Fruit fly (Drosophila melanogaster) whole organism, embryonic: Measurements from ENCODE around the gene foi.

Experiments used
- C15 ChIP-seq: fragments of 200-800 bp; sonication (Bioruptor generic); IDR thresholded peaks from 3 replicates; pipeline ENCODE4 v1.3.6; 2022; ENCODE audit warnings: missing biosample characterization, missing genetic modification characterization
- CG10147 ChIP-seq: fragments of 200-800 bp; sonication (Bioruptor generic); optimal IDR thresholded peaks from 2 replicates; lab custom pipeline; 2019; ENCODE audit warnings: missing biosample characterization, mild to moderate bottlenecking, missing genetic modification characterization, moderate library complexity
- CG10209 ChIP-seq: fragments of 200-800 bp; sonication (Bioruptor generic); optimal IDR thresholded peaks from 3 replicates; lab custom pipeline; 2017; ENCODE audit warnings: missing biosample characterization, mild to moderate bottlenecking, missing genetic modification characterization, missing genetic modification reagents
- CG11456 ChIP-seq: fragments of 200-800 bp; sonication (Bioruptor generic); IDR thresholded peaks from 3 replicates; pipeline ENCODE4 v1.3.6; 2022; ENCODE audit warnings: missing biosample characterization, missing genetic modification characterization
- CG12155 ChIP-seq: fragments of 200-800 bp; sonication (Bioruptor generic); optimal IDR thresholded peaks from 3 replicates; lab custom pipeline; 2016; ENCODE audit warnings: missing biosample characterization, missing genetic modification characterization
- CG13296 ChIP-seq: fragments of 200-800 bp; sonication (Bioruptor generic); optimal IDR thresholded peaks from 3 replicates; lab custom pipeline; 2018; ENCODE audit warnings: missing biosample characterization, mild to moderate bottlenecking, missing genetic modification characterization
- CG14667 ChIP-seq: fragments of 200-800 bp; sonication (Bioruptor generic); IDR thresholded peaks from 2 replicates; pipeline ENCODE4 v1.3.6; 2022; ENCODE audit warnings: missing biosample characterization, missing genetic modification characterization
- CG1647 ChIP-seq: fragments of 200-800 bp; sonication (Bioruptor generic); optimal IDR thresholded peaks from 3 replicates; lab custom pipeline; 2016; ENCODE audit warnings: missing biosample characterization, missing genetic modification characterization
- CG16779 ChIP-seq: fragments of 200-800 bp; sonication (Bioruptor generic); IDR thresholded peaks from 2 replicates; pipeline ENCODE4 v1.3.6; 2022; ENCODE audit warnings: missing biosample characterization, missing genetic modification characterization
- CG16863 ChIP-seq: fragments of 200-800 bp; sonication (Bioruptor generic); optimal IDR thresholded peaks from 3 replicates; lab custom pipeline; 2016; ENCODE audit warnings: missing biosample characterization, missing genetic modification characterization
- CG17328 ChIP-seq: fragments of 200-800 bp; sonication (Bioruptor generic); IDR thresholded peaks from 2 replicates; pipeline ENCODE4 v1.3.6; 2022; ENCODE audit warnings: missing biosample characterization, missing genetic modification characterization
- CG17912 ChIP-seq: fragments of 200-800 bp; sonication (Bioruptor generic); optimal IDR thresholded peaks from 2 replicates; lab custom pipeline; 2018; ENCODE audit warnings: missing biosample characterization, mild to moderate bottlenecking, missing genetic modification characterization
- CG18619 ChIP-seq: fragments of 200-800 bp; sonication (Bioruptor generic); optimal IDR thresholded peaks from 3 replicates; lab custom pipeline; 2017; ENCODE audit warnings: missing biosample characterization, mild to moderate bottlenecking, missing genetic modification characterization
- CG2199 ChIP-seq: fragments of 200-800 bp; sonication (Bioruptor generic); IDR thresholded peaks from 3 replicates; pipeline ENCODE4 v1.3.6; 2022; ENCODE audit warnings: missing biosample characterization, missing genetic modification characterization
- CG2875 ChIP-seq: fragments of 200-800 bp; sonication (Bioruptor generic); optimal IDR thresholded peaks from 2 replicates; lab custom pipeline; 2017; ENCODE audit warnings: missing biosample characterization, mild to moderate bottlenecking, missing genetic modification characterization, missing genetic modification reagents
- CG2889 ChIP-seq: fragments of 200-800 bp; sonication (Bioruptor generic); IDR thresholded peaks from 3 replicates; pipeline ENCODE4 v1.3.6; 2022; ENCODE audit warnings: missing biosample characterization, missing genetic modification characterization
- CG30403 ChIP-seq: fragments of 200-800 bp; sonication (Bioruptor generic); optimal IDR thresholded peaks from 3 replicates; lab custom pipeline; 2016; ENCODE audit warnings: missing biosample characterization, missing genetic modification characterization
- CG31441 ChIP-seq: fragments of 200-800 bp; sonication (Bioruptor generic); IDR thresholded peaks from 2 replicates; pipeline ENCODE4 v1.3.6; 2022; ENCODE audit warnings: missing biosample characterization, missing genetic modification characterization
- CG32532 ChIP-seq: fragments of 200-800 bp; sonication (Bioruptor generic); IDR thresholded peaks from 2 replicates; pipeline ENCODE4 v1.3.6; 2022; ENCODE audit warnings: missing biosample characterization, missing genetic modification characterization
- CG4707 ChIP-seq: fragments of 200-800 bp; sonication (Bioruptor generic); optimal IDR thresholded peaks from 2 replicates; lab custom pipeline; 2018; ENCODE audit warnings: missing biosample characterization, mild to moderate bottlenecking, missing genetic modification characterization, moderate library complexity
- CG4854 ChIP-seq: fragments of 200-800 bp; sonication (Bioruptor generic); optimal IDR thresholded peaks from 2 replicates; lab custom pipeline; 2016; ENCODE audit warnings: missing biosample characterization, missing genetic modification characterization, inconsistent platforms
- CG5180 ChIP-seq: fragments of 200-800 bp; sonication (Bioruptor generic); optimal IDR thresholded peaks from 3 replicates; lab custom pipeline; 2017; ENCODE audit warnings: missing biosample characterization, missing genetic modification characterization, mild to moderate bottlenecking, moderate library complexity, missing genetic modification reagents
- CG6765 ChIP-seq: fragments of 200-800 bp; sonication (Bioruptor generic); optimal IDR thresholded peaks from 3 replicates; lab custom pipeline; 2017; ENCODE audit warnings: missing biosample characterization, mild to moderate bottlenecking, missing genetic modification characterization
- CG6854 ChIP-seq: fragments of 200-800 bp; sonication (Bioruptor generic); optimal IDR thresholded peaks from 3 replicates; lab custom pipeline; 2017; ENCODE audit warnings: missing biosample characterization, mild to moderate bottlenecking, missing genetic modification characterization
- CG8281 ChIP-seq: fragments of 200-800 bp; sonication (Bioruptor generic); optimal IDR thresholded peaks from 2 replicates; lab custom pipeline; 2018; ENCODE audit warnings: missing biosample characterization, mild to moderate bottlenecking, missing genetic modification characterization, moderate library complexity
- CG8478 ChIP-seq: fragments of >200 bp; optimal IDR thresholded peaks from 2 replicates; lab custom pipeline; 2018
- CkIIα-i1 ChIP-seq: fragments of 200-800 bp; sonication (Bioruptor generic); IDR thresholded peaks from 2 replicates; pipeline ENCODE4 v1.3.6; 2022; ENCODE audit warnings: missing biosample characterization, missing genetic modification characterization
- Dip3 ChIP-seq: fragments of 200-800 bp; sonication (Bioruptor generic); optimal IDR thresholded peaks from 3 replicates; lab custom pipeline; 2016; ENCODE audit warnings: missing biosample characterization, missing genetic modification characterization
- Doc2 ChIP-seq: fragments of 200-800 bp; sonication (Bioruptor generic); IDR thresholded peaks from 2 replicates; pipeline ENCODE4 v1.3.6; 2022; ENCODE audit warnings: missing biosample characterization, missing genetic modification characterization
- Drgx ChIP-seq: fragments of 200-800 bp; sonication (Bioruptor generic); IDR thresholded peaks from 2 replicates; pipeline ENCODE4 v1.3.6; 2022; ENCODE audit warnings: missing biosample characterization, missing genetic modification characterization
- ERR ChIP-seq: fragments of 200-800 bp; sonication (Bioruptor generic); optimal IDR thresholded peaks from 2 replicates; lab custom pipeline; 2016; ENCODE audit warnings: missing biosample characterization, missing genetic modification characterization
- Med ChIP-seq: fragments of 200-800 bp; sonication (Bioruptor generic); peaks from one replicate; lab custom pipeline; 2016; ENCODE audit warnings: missing biosample characterization, missing genetic modification characterization, mild to moderate bottlenecking, inconsistent platforms, moderate library complexity
- Sox100B ChIP-seq: fragments of 200-800 bp; sonication (Bioruptor generic); optimal IDR thresholded peaks from 3 replicates; lab custom pipeline; 2018; ENCODE audit warnings: missing biosample characterization, mild to moderate bottlenecking, missing genetic modification characterization
- ase ChIP-seq: fragments of 200-800 bp; sonication (Bioruptor generic); IDR thresholded peaks from 3 replicates; pipeline ENCODE4 v1.3.6; 2022; ENCODE audit warnings: missing biosample characterization, missing genetic modification characterization
- ash1 ChIP-seq: fragments of 200-800 bp; sonication (Bioruptor generic); optimal IDR thresholded peaks from 2 replicates; lab custom pipeline; 2018; ENCODE audit warnings: missing biosample characterization, mild to moderate bottlenecking, missing genetic modification characterization
- chif ChIP-seq, 2 experiments: fragments of 200-800 bp; sonication (Bioruptor generic); optimal IDR thresholded peaks; 3 replicates each; lab custom pipeline; 2016; ENCODE audit warnings: missing biosample characterization in 2 of 2, missing genetic modification characterization in 2 of 2
- chinmo ChIP-seq: fragments of 200-800 bp; sonication (Bioruptor generic); IDR thresholded peaks from 4 replicates; pipeline ENCODE4 v1.3.6; 2022; ENCODE audit warnings: missing biosample characterization, missing genetic modification characterization; ENCODE audit not compliant: partially characterized antibody
- danr ChIP-seq: fragments of 200-800 bp; sonication (Bioruptor generic); IDR thresholded peaks from 2 replicates; pipeline ENCODE4 v1.3.6; 2022; ENCODE audit warnings: missing biosample characterization, missing genetic modification characterization
- emc ChIP-seq: fragments of 200-800 bp; sonication (Bioruptor generic); optimal IDR thresholded peaks from 2 replicates; lab custom pipeline; 2016; ENCODE audit warnings: missing biosample characterization, missing genetic modification characterization
- ems ChIP-seq: fragments of 200-800 bp; sonication (Bioruptor generic); optimal IDR thresholded peaks from 3 replicates; lab custom pipeline; 2016; ENCODE audit warnings: missing biosample characterization, missing genetic modification characterization
- fd3F ChIP-seq: fragments of 200-800 bp; sonication (Bioruptor generic); optimal IDR thresholded peaks from 2 replicates; lab custom pipeline; 2018; ENCODE audit warnings: missing biosample characterization, mild to moderate bottlenecking, missing genetic modification characterization, moderate library complexity
- kah ChIP-seq: fragments of 200-800 bp; sonication (Bioruptor generic); optimal IDR thresholded peaks from 2 replicates; lab custom pipeline; 2018; ENCODE audit warnings: missing biosample characterization, mild to moderate bottlenecking, missing genetic modification characterization
- kni ChIP-seq: fragments of 200-800 bp; sonication (Bioruptor generic); optimal IDR thresholded peaks from 3 replicates; lab custom pipeline; 2017; ENCODE audit warnings: mild to moderate bottlenecking, missing biosample characterization, missing genetic modification reagents, missing genetic modification characterization
- lab ChIP-seq: fragments of 200-800 bp; sonication (Bioruptor generic); optimal IDR thresholded peaks from 3 replicates; lab custom pipeline; 2017; ENCODE audit warnings: missing biosample characterization, missing genetic modification characterization, mild to moderate bottlenecking, moderate library complexity, missing genetic modification reagents
- lola ChIP-seq, 3 experiments: fragments of >200 bp in 2 of 3; fragments of 200-800 bp in 1 of 3; sonication (Bioruptor generic) in 1 of 3; optimal IDR thresholded peaks; 2 replicates each; lab custom pipeline; 2017 to 2019; ENCODE audit warnings: missing biosample characterization in 3 of 3, missing genetic modification characterization in 3 of 3, mild to moderate bottlenecking in 1 of 3, moderate library complexity in 1 of 3
- odd ChIP-seq: fragments of 200-800 bp; sonication (Bioruptor generic); optimal IDR thresholded peaks from 2 replicates; lab custom pipeline; 2017; ENCODE audit warnings: missing biosample characterization, mild to moderate bottlenecking, missing genetic modification characterization
- pb ChIP-seq: fragments of 200-800 bp; sonication (Bioruptor generic); optimal IDR thresholded peaks from 3 replicates; lab custom pipeline; 2016; ENCODE audit warnings: missing biosample characterization, missing genetic modification characterization
- rib ChIP-seq: fragments of 200-800 bp; sonication (Bioruptor generic); IDR thresholded peaks from 2 replicates; pipeline ENCODE4 v1.3.6; 2022; ENCODE audit warnings: missing biosample characterization, missing genetic modification characterization
- sim ChIP-seq: fragments of 200-800 bp; sonication (Bioruptor generic); IDR thresholded peaks from 2 replicates; pipeline ENCODE4 v1.3.6; 2022; ENCODE audit warnings: missing biosample characterization, missing genetic modification characterization
- stwl ChIP-seq: fragments of 200-800 bp; sonication (Bioruptor generic); optimal IDR thresholded peaks from 3 replicates; lab custom pipeline; 2018; ENCODE audit warnings: missing biosample characterization, mild to moderate bottlenecking, missing genetic modification characterization, moderate library complexity
- z ChIP-seq: fragments of 200-800 bp; sonication (Bioruptor generic); IDR thresholded peaks from 3 replicates; pipeline ENCODE4 v1.3.6; 2022; ENCODE audit warnings: missing biosample characterization, missing genetic modification characterization
- zfh1 ChIP-seq: fragments of 200-800 bp; sonication (Bioruptor generic); IDR thresholded peaks from 3 replicates; pipeline ENCODE4 v1.3.6; 2022; ENCODE audit warnings: missing biosample characterization, missing genetic modification characterization

foi gene

dm6 chr3L:8550836-8551235, 25.8 kb downstream of the foi start (continued):
- TF ChIP-seq CG2875 (GFP tag; lab: Kevin White, UChicago) (no peak), CG8281 (tag; lab: Kevin White, UChicago) (no peak), CG8478 (lab: Kevin White, UChicago) (no peak), CG16863 (GFP tag; lab: Kevin White, UChicago) (no peak), ems (GFP tag; lab: Kevin White, UChicago) (no peak), CG1647 (GFP tag; lab: Kevin White, UChicago) (no peak), CG31441 (GFP tag; lab: Robert Waterston, UW) (no peak), stwl (tag; lab: Kevin White, UChicago) (no peak), CG16779 (GFP tag; lab: Robert Waterston, UW) (no peak), Dip3 (GFP tag; lab: Kevin White, UChicago) (no peak), ash1 (no peak), CkIIα-i1 (GFP tag; lab: Robert Waterston, UW) (no peak), sim (GFP tag; lab: Robert Waterston, UW) (no peak), ERR (GFP tag; lab: Kevin White, UChicago) (no peak), CG17328 (GFP tag; lab: Robert Waterston, UW) (no peak), Sox100B (no peak), z (GFP tag; lab: Robert Waterston, UW) (no peak), CG13296 (no peak), CG17912 (GFP tag; lab: Kevin White, UChicago) (no peak), chif (GFP tag; optimal IDR thresholded peaks at IDR 0.05; lab: Kevin White, UChicago) (no peak), C15 (GFP tag; lab: Robert Waterston, UW) (no peak), CG4707 (no peak), CG10147 (GFP tag; lab: Kevin White, UChicago) (no peak), CG2199 (GFP tag; lab: Robert Waterston, UW) (0 out of 3 replicates have a peak, but pooled peaks have one; percentile 24), CG5180 (GFP tag; lab: Kevin White, UChicago) (no peak), CG4854 (GFP tag; lab: Kevin White, UChicago) (no peak), CG10209 (GFP tag; lab: Kevin White, UChicago) (no peak), chinmo (0 out of 4 replicates have a peak, but pooled peaks have one; percentile 44), ase (GFP tag; lab: Robert Waterston, UW) (no peak), fd3F (GFP tag; lab: Kevin White, UChicago) (no peak), odd (GFP tag; lab: Kevin White, UChicago) (no peak), CG14667 (no peak), CG6854 (GFP tag; lab: Kevin White, UChicago) (no peak), lola (GFP tag; optimal IDR thresholded peaks at IDR 0.05; lab: Kevin White, UChicago) (no peak), CG12155 (GFP tag; lab: Kevin White, UChicago) (no peak), Drgx (GFP tag; lab: Robert Waterston, UW) (peak; percentile 20; the same call in 1 of the 2 replicates), danr (GFP tag; lab: Robert Waterston, UW) (no peak), Med (GFP tag; lab: Kevin White, UChicago) (peak; percentile 49), CG18619 (GFP tag; lab: Kevin White, UChicago) (no peak), CG6765 (GFP tag; lab: Kevin White, UChicago) (no peak), kni (no peak), pb (GFP tag; lab: Kevin White, UChicago) (no peak), zfh1 (GFP tag; lab: Robert Waterston, UW) (no peak), CG2889 (GFP tag; lab: Robert Waterston, UW) (no peak), emc (GFP tag; lab: Kevin White, UChicago) (no peak), rib (no peak), CG32532 (GFP tag; lab: Robert Waterston, UW) (0 out of 2 replicates have a peak, but pooled peaks have one; percentile 20), lab (GFP tag; lab: Kevin White, UChicago) (no peak), CG30403 (GFP tag; lab: Kevin White, UChicago) (no peak), Doc2 (GFP tag; lab: Robert Waterston, UW) (no peak), CG11456 (GFP tag; lab: Robert Waterston, UW) (no peak), kah (GFP tag; lab: Kevin White, UChicago) (no peak)
